Worm (Caenorhabditis elegans): ENCODE measurements around the gene F41B4.3.

The F41B4.3 gene

DNA sequence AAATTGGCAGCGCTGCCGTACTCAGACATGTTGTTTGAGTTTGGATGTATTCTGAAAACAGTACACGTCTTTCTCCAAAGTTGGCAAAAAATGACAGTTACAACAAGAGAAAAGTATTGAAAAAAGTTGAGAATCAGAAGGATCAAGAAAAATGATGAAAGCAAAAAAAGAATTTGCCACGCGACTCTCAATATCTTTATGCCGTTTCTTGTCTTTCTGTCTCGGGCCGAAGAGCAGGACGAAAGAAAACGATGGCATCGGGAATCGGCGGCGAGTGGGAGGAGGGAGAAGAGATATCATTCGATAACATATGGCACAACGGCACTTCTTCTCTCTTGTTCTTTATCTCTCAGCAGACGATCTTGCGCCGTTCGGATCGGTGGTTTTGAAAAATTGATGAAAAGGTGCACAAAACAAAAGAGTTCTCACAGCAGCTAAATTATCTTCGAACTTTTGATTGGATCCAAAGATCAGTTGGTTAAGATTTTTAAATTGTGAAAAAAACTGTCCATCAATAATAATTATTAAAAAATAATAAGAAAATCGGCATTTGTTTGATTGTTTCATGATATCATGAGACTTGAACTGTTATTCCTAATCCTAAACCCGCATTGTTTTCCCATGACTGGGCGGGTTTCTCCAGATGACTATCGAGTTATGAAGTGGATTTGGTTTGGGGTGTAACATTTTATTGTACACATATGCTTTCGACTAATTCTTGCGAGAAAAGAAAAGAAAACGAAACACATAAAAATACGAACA lies 12.5 kb downstream of the F41B4.3 start, which contains the start of gene gei-15:
gei-15 (minus strand) TSS at position 51 of the 762 bp plus-strand sequence.
- TF ChIP-seq dmd-4 (tag; optimal IDR thresholded peaks at IDR 0.05): no peak
- peak; percentile 29 for TF ChIP-seq F13H6.1 (tag; optimal IDR thresholded peaks at IDR 0.05)
- peak; percentile 30 for TF ChIP-seq sma-9 (GFP tag; optimal IDR thresholded peaks at IDR 0.05)
- no peak for TF ChIP-seq sma-9 (tag; optimal IDR thresholded peaks at IDR 0.05)
- no peak for TF ChIP-seq ceh-82 (tag; optimal IDR thresholded peaks at IDR 0.05)
- peak; percentile 25 for TF ChIP-seq nhr-129 (tag; optimal IDR thresholded peaks at IDR 0.05)

DNA sequence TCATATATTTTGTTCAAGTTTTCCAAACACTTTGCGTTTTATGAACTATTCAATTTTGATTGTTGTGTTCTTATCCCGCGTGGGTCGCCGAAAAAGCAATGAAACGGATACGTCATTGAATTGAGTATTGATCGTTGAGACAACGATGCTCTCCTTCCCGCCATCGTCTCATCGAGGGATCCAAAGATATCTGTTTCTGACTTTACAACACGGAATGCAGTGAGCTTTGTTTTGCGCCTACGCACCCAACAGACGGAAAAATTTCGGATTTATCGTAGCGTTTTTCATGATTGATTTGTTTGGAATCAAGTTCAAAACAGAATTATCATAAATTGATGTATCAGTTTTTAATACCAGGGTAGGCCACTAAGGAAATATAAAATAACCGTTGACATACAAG lies 13.4 kb downstream of the F41B4.3 start:
- TF ChIP-seq F13H6.1 (tag; optimal IDR thresholded peaks at IDR 0.05) (peak; percentile 18), sma-9 (GFP tag; optimal IDR thresholded peaks at IDR 0.05) (peak; percentile 21), sma-9 (tag; optimal IDR thresholded peaks at IDR 0.05) (no peak), fos-1 (tag; optimal IDR thresholded peaks at IDR 0.05) (no peak), nhr-129 (tag; optimal IDR thresholded peaks at IDR 0.05) (peak; percentile 27)

DNA sequence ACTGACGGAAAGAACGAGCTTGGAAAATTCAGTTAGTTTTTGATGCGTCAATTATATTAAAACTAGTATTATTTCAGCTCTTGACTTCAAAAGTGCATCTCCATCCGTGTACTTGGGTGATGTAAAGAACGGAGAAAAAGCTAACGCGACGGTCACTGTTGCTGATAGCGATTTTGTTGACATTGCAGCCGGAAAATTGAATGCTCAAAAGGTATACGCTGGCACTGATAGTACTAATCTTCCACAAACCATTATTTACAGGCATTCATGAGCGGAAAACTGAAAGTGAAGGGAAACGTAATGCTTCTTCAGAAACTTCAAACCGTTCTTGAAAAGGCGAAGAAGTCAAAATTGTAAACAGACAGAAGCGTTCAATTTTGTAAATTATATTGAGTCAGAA lies 16.3 kb downstream of the F41B4.3 start:
- no peak for TF ChIP-seq alr-1 (tag; optimal IDR thresholded peaks at IDR 0.05)
- TF ChIP-seq fos-1 (tag; optimal IDR thresholded peaks at IDR 0.05): peak; percentile 57
- no peak for TF ChIP-seq nhr-21 (tag; optimal IDR thresholded peaks at IDR 0.05)

DNA sequence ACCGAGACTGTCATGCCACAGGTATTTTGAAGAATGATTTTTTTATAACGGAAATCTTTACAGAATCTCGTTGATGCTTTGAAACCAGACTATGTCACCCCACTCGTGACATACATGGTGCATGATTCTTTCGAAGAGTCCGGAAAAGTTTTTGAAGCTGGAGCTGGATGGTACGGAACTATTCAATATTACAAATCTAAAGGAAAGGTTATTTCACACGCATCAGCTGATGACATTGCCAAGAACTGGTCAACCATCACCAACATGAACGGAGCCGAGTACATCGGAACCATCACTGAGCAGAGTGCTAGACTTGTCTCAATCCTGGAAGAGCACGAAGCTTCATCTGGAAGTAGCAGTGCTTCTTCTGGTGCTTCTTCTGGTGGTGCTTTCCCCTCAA lies 16.8 kb downstream of the F41B4.3 start:
- no peak for TF ChIP-seq sma-9 (GFP tag; optimal IDR thresholded peaks at IDR 0.05)
- no peak for TF ChIP-seq sma-9 (tag; optimal IDR thresholded peaks at IDR 0.05)
- no peak for TF ChIP-seq unc-62 (GFP tag; optimal IDR thresholded peaks at IDR 0.05)
- TF ChIP-seq F13H6.1 (tag; optimal IDR thresholded peaks at IDR 0.05): no peak
- no peak for TF ChIP-seq ztf-11 (tag; optimal IDR thresholded peaks at IDR 0.05)
- no peak for TF ChIP-seq lsy-2 (tag; optimal IDR thresholded peaks at IDR 0.05)
- no peak for TF ChIP-seq alr-1 (tag; optimal IDR thresholded peaks at IDR 0.05)
- TF ChIP-seq lin-11 (tag; optimal IDR thresholded peaks at IDR 0.05): no peak
- TF ChIP-seq skn-1 (tag; optimal IDR thresholded peaks at IDR 0.05): no peak
- no peak for TF ChIP-seq lin-13 (GFP tag; optimal IDR thresholded peaks at IDR 0.05)
- TF ChIP-seq snpc-4 (tag; optimal IDR thresholded peaks at IDR 0.05): no peak
- no peak for TF ChIP-seq R02D3.7 (tag; optimal IDR thresholded peaks at IDR 0.05)
- TF ChIP-seq unc-55 (GFP tag; optimal IDR thresholded peaks at IDR 0.05): no peak

DNA sequence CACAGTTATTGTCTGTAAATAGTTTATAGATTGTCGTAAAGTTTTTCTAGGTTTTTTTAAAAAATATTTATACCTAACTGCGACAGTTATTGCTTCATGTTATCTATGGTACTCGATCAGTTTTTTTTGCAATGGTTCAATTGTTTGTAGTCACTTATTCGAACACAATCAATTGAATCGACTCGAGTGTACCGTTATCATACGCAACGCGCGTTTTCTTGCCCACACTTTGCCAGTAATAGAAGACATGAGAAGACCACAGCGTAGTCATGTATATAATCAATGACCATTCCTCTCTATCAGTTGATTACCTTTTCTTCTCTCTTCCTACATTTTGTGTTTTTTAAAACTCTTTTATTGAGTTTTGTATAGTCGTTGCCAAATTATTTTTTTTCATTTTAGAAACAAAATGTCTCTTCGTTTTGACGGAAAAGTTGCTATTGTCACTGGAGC lies 17.9 kb downstream of the F41B4.3 start, which contains the start of gene dhs-28:
dhs-28 (plus strand) TSS at position 403 of the 453 bp plus-strand sequence.
- TF ChIP-seq ceh-16 (tag; optimal IDR thresholded peaks at IDR 0.05) (no peak), alr-1 (tag; optimal IDR thresholded peaks at IDR 0.05) (no peak), lin-39 (tag; optimal IDR thresholded peaks at IDR 0.05) (no peak), F13H6.1 (tag; optimal IDR thresholded peaks at IDR 0.05) (peak; percentile 26), zag-1 (tag; optimal IDR thresholded peaks at IDR 0.05) (no peak), ama-1 (optimal IDR thresholded peaks at IDR 0.05) (peak; percentile 27), nhr-6 (tag; optimal IDR thresholded peaks at IDR 0.05) (no peak), elt-3 (tag; optimal IDR thresholded peaks at IDR 0.05) (no peak), lsy-2 (tag; optimal IDR thresholded peaks at IDR 0.05) (no peak), fos-1 (tag; optimal IDR thresholded peaks at IDR 0.05) (peak; percentile 84), sma-9 (GFP tag; optimal IDR thresholded peaks at IDR 0.05) (peak; percentile 68), sma-9 (tag; optimal IDR thresholded peaks at IDR 0.05) (no peak), mab-5 (tag; optimal IDR thresholded peaks at IDR 0.05) (no peak), sma-3 (GFP tag; optimal IDR thresholded peaks at IDR 0.05) (peak; percentile 40), crh-2 (tag; optimal IDR thresholded peaks at IDR 0.05) (peak; percentile 53), unc-55 (GFP tag; optimal IDR thresholded peaks at IDR 0.05) (no peak)

DNA sequence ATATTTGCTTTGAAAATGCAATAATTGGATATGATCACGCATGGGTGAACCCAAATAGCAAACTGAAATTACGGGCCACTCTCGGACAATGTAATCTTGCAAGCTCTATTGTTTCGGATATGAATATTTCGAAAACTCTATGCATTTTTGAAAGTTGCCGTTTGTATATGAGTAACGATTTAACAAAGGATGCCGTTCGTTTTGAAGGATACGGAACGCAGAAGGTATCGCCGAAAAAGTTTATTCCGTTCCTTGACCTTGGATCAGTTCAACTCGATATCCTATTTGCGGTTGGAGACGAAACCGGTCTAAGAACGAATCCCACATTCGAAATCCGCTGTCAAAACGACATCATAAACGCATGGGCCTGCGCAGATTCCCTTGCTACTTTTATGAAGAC lies 22.9 kb downstream of the F41B4.3 start:
- no peak for TF ChIP-seq nhr-12 (tag; optimal IDR thresholded peaks at IDR 0.05)
- no peak for TF ChIP-seq ztf-11 (tag; optimal IDR thresholded peaks at IDR 0.05)
- no peak for TF ChIP-seq crh-2 (tag; optimal IDR thresholded peaks at IDR 0.05)
- no peak for TF ChIP-seq F13H6.1 (tag; optimal IDR thresholded peaks at IDR 0.05)
- TF ChIP-seq zag-1 (tag; optimal IDR thresholded peaks at IDR 0.05): no peak
- TF ChIP-seq ama-1 (optimal IDR thresholded peaks at IDR 0.05): no peak
- no peak for TF ChIP-seq egl-27 (tag; optimal IDR thresholded peaks at IDR 0.05)
- TF ChIP-seq ceh-16 (tag; optimal IDR thresholded peaks at IDR 0.05): no peak
